Fruit fly (Drosophila melanogaster) whole organism: ENCODE measurements around the gene Eip74EF.

Source experiments
- CG8478 ChIP-seq: fragments of >200 bp; optimal IDR thresholded peaks from 2 replicates; lab custom pipeline; 2018; ENCODE audit warnings: inconsistent platforms
- Dll ChIP-seq: fragments of >200 bp; optimal IDR thresholded peaks from 2 replicates; lab custom pipeline; 2017
- EcR ChIP-seq, 2 experiments: fragments of >200 bp; optimal IDR thresholded peaks; 2 replicates each; lab custom pipeline; 2017; ENCODE audit warnings: missing biosample characterization in 2 of 2, missing genetic modification characterization in 2 of 2, missing genetic modification reagents in 2 of 2
- pan ChIP-seq: fragments of >200 bp; optimal IDR thresholded peaks from 2 replicates; lab custom pipeline; 2017
- psq ChIP-seq: fragments of >200 bp; optimal IDR thresholded peaks from 2 replicates; lab custom pipeline; 2017
- usp ChIP-seq: fragments of >200 bp; optimal IDR thresholded peaks from 2 replicates; lab custom pipeline; 2017; ENCODE audit warnings: missing biosample characterization, missing genetic modification characterization, mixed read lengths

Eip74EF gene

DNA sequence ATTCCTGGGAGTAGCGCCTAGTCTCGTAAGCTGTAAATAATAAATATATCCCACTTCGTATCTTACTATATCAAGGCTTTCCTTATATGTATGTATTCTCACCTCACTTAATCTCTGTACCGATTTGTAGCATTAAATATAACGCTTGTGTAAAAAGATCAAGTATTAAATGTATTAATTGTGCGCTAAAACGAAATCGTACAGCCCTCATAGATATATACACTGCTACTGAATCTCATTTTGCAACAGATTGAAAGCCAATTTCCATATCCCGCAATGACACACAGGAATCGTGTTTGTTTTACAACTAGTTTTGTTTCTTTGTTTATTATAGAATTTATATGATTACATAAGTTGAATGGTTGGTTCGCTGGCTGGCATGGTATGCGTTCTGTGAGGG is 18.7 kb upstream of the Eip74EF start:
- TF ChIP-seq EcR (GFP tag; optimal IDR thresholded peaks at IDR 0.05; lab: Kevin White, UChicago) (no peak), Dll (lab: Kevin White, UChicago) (no peak), usp (GFP tag; lab: Kevin White, UChicago) (no peak), pan (lab: Kevin White, UChicago) (no peak), CG8478 (lab: Kevin White, UChicago) (no peak), psq (no peak)

DNA sequence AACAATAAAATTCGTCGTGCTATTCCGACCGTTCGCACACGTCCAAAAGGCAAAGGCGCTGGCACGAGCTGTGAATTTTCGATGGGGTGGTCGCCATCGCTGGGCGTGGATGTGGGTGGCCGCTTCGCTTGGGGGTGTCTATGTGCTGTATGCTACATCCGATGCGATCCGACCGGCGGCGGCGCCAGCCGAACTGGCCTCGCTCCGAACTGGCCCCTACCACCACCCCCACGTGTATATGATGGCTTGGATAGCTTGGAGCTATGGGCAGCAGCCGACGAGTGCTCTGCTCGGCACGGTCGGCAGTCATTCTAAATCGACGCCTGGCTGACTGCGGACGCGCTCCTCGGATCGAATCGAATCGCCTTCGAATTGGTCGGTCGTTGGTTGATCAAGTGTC is 14.0 kb upstream of the Eip74EF start, which contains the start of gene CG7497:
Gene CG7497, plus strand, starts transcription at position 308 of the 400 bp plus-strand sequence.
- TF ChIP-seq CG8478 (lab: Kevin White, UChicago) (no peak), EcR (GFP tag; optimal IDR thresholded peaks at IDR 0.05; lab: Kevin White, UChicago) (no peak), pan (lab: Kevin White, UChicago) (no peak), usp (GFP tag; lab: Kevin White, UChicago) (no peak), Dll (lab: Kevin White, UChicago) (no peak), psq (no peak)

DNA sequence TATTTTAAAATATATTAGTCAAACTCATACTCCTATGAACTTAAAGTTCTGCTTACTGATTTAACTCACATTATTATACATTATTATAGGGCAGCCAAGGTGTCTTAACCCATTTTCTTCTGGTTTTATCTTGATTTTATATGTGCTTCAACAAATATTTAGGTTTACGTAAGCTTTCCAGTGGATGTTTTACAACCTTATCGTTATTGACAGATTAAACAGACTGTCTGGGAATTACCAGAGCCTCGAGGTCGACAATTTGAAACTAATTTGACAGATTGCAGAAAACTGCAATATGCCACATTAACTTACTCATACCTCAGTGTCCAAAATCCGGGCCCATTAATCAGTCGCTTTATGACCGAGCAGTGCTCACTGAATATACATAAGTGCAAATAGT is 12.1 kb upstream of the Eip74EF start:
- TF ChIP-seq EcR (GFP tag; optimal IDR thresholded peaks at IDR 0.05; lab: Kevin White, UChicago) (no peak), usp (GFP tag; lab: Kevin White, UChicago) (no peak), CG8478 (lab: Kevin White, UChicago) (no peak), Dll (lab: Kevin White, UChicago) (no peak), pan (lab: Kevin White, UChicago) (no peak), psq (no peak)

DNA sequence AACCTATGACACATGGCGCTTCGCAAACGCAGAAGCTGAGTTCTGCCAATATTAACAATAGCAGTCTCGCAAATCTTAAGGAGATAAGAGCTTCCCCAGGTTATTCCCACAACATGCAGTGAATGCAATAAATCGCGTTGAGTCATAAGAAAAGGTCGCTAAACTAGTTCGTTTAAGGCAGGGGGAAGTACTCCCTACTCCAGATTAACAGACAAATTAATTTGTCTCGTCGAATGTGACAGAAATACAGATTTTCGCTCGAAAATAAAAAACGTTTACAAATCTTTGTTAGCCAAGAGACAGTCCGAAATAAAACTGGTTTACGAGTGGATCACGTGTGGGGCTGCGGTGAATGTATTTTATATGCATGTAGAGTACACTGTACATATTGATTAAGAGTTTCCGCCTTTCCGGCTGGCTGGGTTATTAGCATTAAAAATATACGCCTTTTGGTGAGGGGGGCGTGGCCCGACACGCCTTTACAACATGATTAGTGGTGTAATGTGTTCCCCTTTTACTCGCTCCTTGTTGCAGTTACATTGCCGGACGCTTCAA is 6.5 kb upstream of the Eip74EF start:
- TF ChIP-seq CG8478 (lab: Kevin White, UChicago) (no peak), pan (lab: Kevin White, UChicago) (no peak), EcR (GFP tag; optimal IDR thresholded peaks at IDR 0.05; lab: Kevin White, UChicago) (no peak)

- TF ChIP-seq Dll (lab: Kevin White, UChicago) (no peak), pan (lab: Kevin White, UChicago) (no peak), EcR (GFP tag; optimal IDR thresholded peaks at IDR 0.05; lab: Kevin White, UChicago) (no peak), CG8478 (lab: Kevin White, UChicago) (no peak), usp (GFP tag; lab: Kevin White, UChicago) (no peak), psq (no peak)
Measured at dm6 chr3L:17625014-17625413, 5.9 kb upstream of the Eip74EF start.

- TF ChIP-seq CG8478 (lab: Kevin White, UChicago), result no peak
Measured at dm6 chr3L:17624208-17624826, 5.2 kb upstream of the Eip74EF start.

DNA sequence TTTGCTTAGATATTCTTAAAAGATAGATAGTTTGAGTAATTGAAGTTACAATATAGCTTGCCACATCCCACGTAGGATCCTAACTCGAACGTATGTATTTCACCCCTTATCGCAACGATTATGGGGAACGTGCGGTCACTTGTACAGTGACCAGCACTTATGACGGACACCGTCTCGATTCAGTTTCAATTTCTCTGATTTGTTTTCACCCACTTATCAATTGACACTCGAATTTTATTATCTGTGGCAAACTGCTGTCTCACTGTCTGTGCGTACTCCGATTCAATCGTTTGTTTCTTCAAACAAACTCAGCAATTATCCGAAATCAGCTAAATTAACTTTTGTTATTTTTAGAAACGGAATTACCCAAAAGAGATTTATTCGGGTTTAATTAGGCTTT is 3.8 kb upstream of the Eip74EF start:
- TF ChIP-seq psq (no peak), Dll (lab: Kevin White, UChicago) (no peak), EcR (GFP tag; optimal IDR thresholded peaks at IDR 0.05; lab: Kevin White, UChicago) (no peak), pan (lab: Kevin White, UChicago) (no peak), CG8478 (lab: Kevin White, UChicago) (no peak), usp (GFP tag; lab: Kevin White, UChicago) (no peak)

- no peak for TF ChIP-seq pan (lab: Kevin White, UChicago)
- no peak for TF ChIP-seq Dll (lab: Kevin White, UChicago)
- no peak for TF ChIP-seq EcR (GFP tag; optimal IDR thresholded peaks at IDR 0.05; lab: Kevin White, UChicago)
- TF ChIP-seq psq, result no peak
- no peak for TF ChIP-seq CG8478 (lab: Kevin White, UChicago)
- no peak for TF ChIP-seq usp (GFP tag; lab: Kevin White, UChicago)
Measured at dm6 chr3L:17622081-17622850, 3.1 kb upstream of the Eip74EF start.

DNA sequence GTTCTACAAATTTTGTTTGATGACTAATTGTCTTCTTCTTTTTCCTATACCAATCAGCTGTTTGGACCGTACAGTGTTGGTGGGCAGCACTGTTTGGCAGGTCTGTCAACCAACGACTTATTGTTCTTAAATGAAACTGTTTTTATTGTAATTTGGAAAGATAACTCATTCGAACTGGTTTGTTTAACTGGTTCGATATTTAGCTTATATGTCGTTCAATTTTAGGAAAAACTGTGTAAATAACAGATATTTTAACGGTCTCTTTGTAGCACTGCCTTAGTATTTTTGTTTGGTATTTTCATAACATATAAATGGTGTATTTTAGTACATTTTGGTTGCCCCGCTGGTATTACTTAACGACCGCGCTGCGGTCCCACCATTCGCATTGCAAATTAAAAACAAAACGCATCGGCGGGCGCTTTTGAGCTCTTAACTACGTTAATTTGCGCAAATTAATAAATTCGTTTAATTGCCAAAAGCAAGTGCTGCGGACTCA is 2.4 kb upstream of the Eip74EF start, which contains the start of the genes Vps60 and anchor:
Gene Vps60, minus strand, starts transcription at position 175 of the 496 bp plus-strand sequence.
Gene anchor, plus strand, starts transcription at position 374 of the 496 bp plus-strand sequence.
- no peak for TF ChIP-seq Dll (lab: Kevin White, UChicago)
- no peak for TF ChIP-seq EcR (GFP tag; optimal IDR thresholded peaks at IDR 0.05; lab: Kevin White, UChicago)

DNA sequence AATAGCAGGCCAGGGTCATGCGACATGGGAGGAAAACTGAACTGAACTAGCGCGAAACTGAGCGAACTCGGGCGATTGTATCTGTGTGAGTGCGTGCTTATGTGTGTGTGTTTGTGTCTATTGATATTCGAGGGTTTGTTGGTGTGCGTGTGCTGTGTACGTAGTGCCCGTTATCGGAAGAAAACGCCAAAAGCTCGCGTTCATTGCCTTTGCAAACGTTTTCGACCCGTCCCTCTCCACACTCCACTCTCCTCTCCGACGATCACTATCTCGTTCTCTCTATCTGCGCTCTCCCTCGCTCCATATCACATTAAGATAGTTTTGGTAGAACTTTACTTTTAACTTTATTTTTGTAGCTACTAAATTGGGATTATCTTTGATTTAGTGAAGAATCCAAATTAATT is 2.2 kb downstream of the Eip74EF start:
- TF ChIP-seq pan (lab: Kevin White, UChicago) (no peak), psq (no peak), CG8478 (lab: Kevin White, UChicago) (no peak), Dll (lab: Kevin White, UChicago) (no peak), EcR (GFP tag; optimal IDR thresholded peaks at IDR 0.05; lab: Kevin White, UChicago) (no peak), usp (GFP tag; lab: Kevin White, UChicago) (no peak)

- no peak for TF ChIP-seq psq
- TF ChIP-seq usp (GFP tag; lab: Kevin White, UChicago), result no peak
- no peak for TF ChIP-seq pan (lab: Kevin White, UChicago)
- no peak for TF ChIP-seq Dll (lab: Kevin White, UChicago)
- no peak for TF ChIP-seq CG8478 (lab: Kevin White, UChicago)
- TF ChIP-seq EcR (GFP tag; optimal IDR thresholded peaks at IDR 0.05; lab: Kevin White, UChicago), result no peak
Measured at dm6 chr3L:17615838-17616237, 3.3 kb downstream of the Eip74EF start.
